Worm (Caenorhabditis elegans): Measurements from ENCODE around the gene ergi-1.

Gene ergi-1

DNA sequence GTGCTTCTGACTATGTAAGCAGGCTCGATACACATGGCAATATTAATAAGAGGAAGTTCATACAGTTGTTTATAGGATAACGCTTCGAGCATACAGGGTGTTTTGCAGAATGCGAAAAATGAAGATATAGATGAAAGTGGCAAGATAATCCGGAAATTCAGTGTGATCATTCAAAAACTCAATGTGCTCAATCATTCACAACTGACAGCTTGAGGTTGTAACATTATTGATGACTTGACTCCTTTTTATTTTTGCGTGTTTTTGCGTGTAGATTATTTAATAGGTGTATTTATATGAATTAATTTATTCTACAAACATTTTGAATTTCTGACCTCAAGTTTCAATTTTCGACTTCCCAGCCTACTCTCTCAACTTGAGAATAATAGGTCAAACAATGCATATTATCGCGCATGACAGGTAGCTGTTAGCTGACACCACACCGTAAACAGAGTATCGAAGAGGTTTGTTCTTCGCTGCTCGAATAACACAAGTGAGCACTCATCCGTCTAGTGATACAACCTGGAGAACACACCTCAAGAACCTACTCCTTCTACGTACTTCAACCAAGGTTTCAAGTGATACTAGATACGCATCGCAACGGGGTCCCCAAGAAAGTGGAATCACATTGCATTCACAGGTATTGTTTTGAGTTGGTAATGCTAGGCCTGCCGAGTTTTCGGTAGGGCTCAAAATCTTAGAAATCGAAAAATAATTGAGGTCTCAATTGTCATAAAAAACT is 12.3 kb upstream of the ergi-1 start:
- TF ChIP-seq unc-120 (tag; optimal IDR thresholded peaks at IDR 0.05; ENCODE audit: poor library complexity, severe bottlenecking) (no peak), pha-4 (tag; optimal IDR thresholded peaks at IDR 0.05) (peak; percentile 78), drap-1 (GFP tag; optimal IDR thresholded peaks at IDR 0.05) (no peak), nhr-2 (tag; optimal IDR thresholded peaks at IDR 0.05) (peak; percentile 48), unc-62 (GFP tag; optimal IDR thresholded peaks at IDR 0.05) (peak; percentile 68), M03D4.4 (tag; optimal IDR thresholded peaks at IDR 0.05) (no peak), elt-3 (tag; optimal IDR thresholded peaks at IDR 0.05) (no peak), sem-2 (GFP tag; optimal IDR thresholded peaks at IDR 0.05) (no peak), blmp-1 (tag; optimal IDR thresholded peaks at IDR 0.05) (no peak), mep-1 (tag; optimal IDR thresholded peaks at IDR 0.05) (no peak), elt-1 (tag; optimal IDR thresholded peaks at IDR 0.05; ENCODE audit: borderline replicate concordance, insufficient read depth) (no peak), ham-2 (GFP tag; optimal IDR thresholded peaks at IDR 0.05) (no peak), hlh-1 (tag; optimal IDR thresholded peaks at IDR 0.05) (no peak)

ce11 chrX:2046124-2046722 is 11.2 kb upstream of the ergi-1 start, which contains the start of gene igcm-4:
igcm-4 (minus strand) TSS chrX:2046360.
- TF ChIP-seq unc-62 (GFP tag; optimal IDR thresholded peaks at IDR 0.05) (peak; percentile 99), mls-2 (tag; optimal IDR thresholded peaks at IDR 0.05) (peak; percentile 37), ceh-39 (tag; optimal IDR thresholded peaks at IDR 0.05) (no peak), lin-32 (GFP tag; optimal IDR thresholded peaks at IDR 0.05) (peak; percentile 20), ham-2 (GFP tag; optimal IDR thresholded peaks at IDR 0.05) (peak; percentile 37), cnd-1 (tag; optimal IDR thresholded peaks at IDR 0.05) (peak; percentile 54), hlh-1 (tag; optimal IDR thresholded peaks at IDR 0.05) (peak; percentile 1), nhr-76 (tag; optimal IDR thresholded peaks at IDR 0.05) (no peak), lin-13 (tag; optimal IDR thresholded peaks at IDR 0.05) (peak; percentile 11), nhr-2 (tag; optimal IDR thresholded peaks at IDR 0.05) (peak; percentile 81), sptf-1 (tag; optimal IDR thresholded peaks at IDR 0.05) (peak; percentile 39), elt-3 (tag; optimal IDR thresholded peaks at IDR 0.05) (no peak), ces-1 (GFP tag; optimal IDR thresholded peaks at IDR 0.05) (peak; percentile 12), ceh-43 (GFP tag; optimal IDR thresholded peaks at IDR 0.05) (no peak), mab-5 (tag; optimal IDR thresholded peaks at IDR 0.05) (peak; percentile 82)

- TF ChIP-seq mab-5 (tag; optimal IDR thresholded peaks at IDR 0.05) = no peak
- TF ChIP-seq ces-1 (GFP tag; optimal IDR thresholded peaks at IDR 0.05) = peak; percentile 84
These were observed 10.5 kb upstream of the ergi-1 start for ce11 chrX:2045603-2046002.

DNA sequence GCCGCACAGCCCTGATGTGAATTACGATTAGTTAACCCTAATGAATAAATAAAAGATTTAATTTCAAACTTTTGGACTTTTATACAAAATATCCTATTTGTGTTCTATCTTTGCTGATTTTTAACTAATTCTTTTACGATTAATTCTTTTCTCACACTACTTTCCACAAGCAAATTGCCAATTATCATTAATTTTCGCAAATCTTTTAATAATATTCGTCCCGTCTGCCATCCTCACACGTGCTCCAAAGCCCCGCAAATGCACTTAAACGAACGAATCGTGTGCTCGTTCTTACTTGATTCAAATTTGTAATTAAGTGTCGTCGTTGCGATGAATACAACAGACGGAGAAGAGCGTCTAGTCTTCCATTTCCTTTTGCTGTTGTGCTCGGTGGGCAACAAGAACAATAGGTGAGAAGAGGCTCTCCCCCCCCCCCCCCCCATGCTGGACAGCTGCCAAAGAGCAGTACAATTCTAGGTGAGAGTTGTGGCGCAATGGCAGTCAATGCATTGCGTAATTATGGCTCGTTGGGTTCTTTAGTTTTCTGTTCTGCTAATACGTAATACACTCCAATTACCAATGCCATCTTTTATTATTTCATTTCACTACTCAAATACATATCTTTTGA is 9.6 kb upstream of the ergi-1 start:
- peak; percentile 49 for TF ChIP-seq sptf-1 (tag; optimal IDR thresholded peaks at IDR 0.05)
- TF ChIP-seq ztf-11 (tag; optimal IDR thresholded peaks at IDR 0.05) = peak; percentile 5
- peak; percentile 99 for TF ChIP-seq ces-1 (GFP tag; optimal IDR thresholded peaks at IDR 0.05)
- peak; percentile 83 for TF ChIP-seq mls-2 (tag; optimal IDR thresholded peaks at IDR 0.05)
- peak; percentile 49 for TF ChIP-seq ceh-43 (GFP tag; optimal IDR thresholded peaks at IDR 0.05)
- peak; percentile 6 for TF ChIP-seq hlh-1 (tag; optimal IDR thresholded peaks at IDR 0.05)
- TF ChIP-seq nhr-2 (tag; optimal IDR thresholded peaks at IDR 0.05) = peak; percentile 86
- no peak for TF ChIP-seq sem-2 (GFP tag; optimal IDR thresholded peaks at IDR 0.05)
- no peak for TF ChIP-seq pha-4 (tag; optimal IDR thresholded peaks at IDR 0.05)
- TF ChIP-seq elt-1 (tag; optimal IDR thresholded peaks at IDR 0.05; ENCODE audit: borderline replicate concordance, insufficient read depth) = no peak
- peak; percentile 57 for TF ChIP-seq lin-32 (GFP tag; optimal IDR thresholded peaks at IDR 0.05)
- peak; percentile 90 for TF ChIP-seq zip-8 (tag; optimal IDR thresholded peaks at IDR 0.05)
- peak; percentile 94 for TF ChIP-seq cnd-1 (tag; optimal IDR thresholded peaks at IDR 0.05)

ce11 chrX:2043224-2043623 is 8.2 kb upstream of the ergi-1 start:
- TF ChIP-seq sptf-1 (tag; optimal IDR thresholded peaks at IDR 0.05) (peak; percentile 70), lin-32 (GFP tag; optimal IDR thresholded peaks at IDR 0.05) (no peak), mep-1 (tag; optimal IDR thresholded peaks at IDR 0.05) (peak; percentile 14), lin-13 (tag; optimal IDR thresholded peaks at IDR 0.05) (no peak), nhr-76 (tag; optimal IDR thresholded peaks at IDR 0.05) (no peak), M03D4.4 (tag; optimal IDR thresholded peaks at IDR 0.05) (peak; percentile 55), drap-1 (GFP tag; optimal IDR thresholded peaks at IDR 0.05) (peak; percentile 28), cnd-1 (tag; optimal IDR thresholded peaks at IDR 0.05) (peak; percentile 44), elt-3 (tag; optimal IDR thresholded peaks at IDR 0.05) (no peak), ceh-39 (tag; optimal IDR thresholded peaks at IDR 0.05) (no peak), pha-4 (tag; optimal IDR thresholded peaks at IDR 0.05) (no peak), bed-3 (GFP tag; optimal IDR thresholded peaks at IDR 0.05) (no peak), mls-2 (tag; optimal IDR thresholded peaks at IDR 0.05) (peak; percentile 84), unc-120 (tag; optimal IDR thresholded peaks at IDR 0.05; ENCODE audit: poor library complexity, severe bottlenecking) (no peak), hlh-1 (tag; optimal IDR thresholded peaks at IDR 0.05) (no peak), tbx-8 (GFP tag; optimal IDR thresholded peaks at IDR 0.05) (no peak), ceh-43 (GFP tag; optimal IDR thresholded peaks at IDR 0.05) (peak; percentile 73), nhr-2 (tag; optimal IDR thresholded peaks at IDR 0.05) (no peak), ces-1 (GFP tag; optimal IDR thresholded peaks at IDR 0.05) (peak; percentile 65), unc-39 (tag; optimal IDR thresholded peaks at IDR 0.05) (no peak), ztf-11 (tag; optimal IDR thresholded peaks at IDR 0.05) (peak; percentile 36), nhr-237 (tag; optimal IDR thresholded peaks at IDR 0.05) (no peak), nhr-28 (tag; optimal IDR thresholded peaks at IDR 0.05) (no peak), flh-1 (GFP tag; optimal IDR thresholded peaks at IDR 0.05) (no peak), nhr-12 (tag; optimal IDR thresholded peaks at IDR 0.05) (no peak), blmp-1 (tag; optimal IDR thresholded peaks at IDR 0.05) (no peak), zip-8 (tag; optimal IDR thresholded peaks at IDR 0.05) (no peak), elt-1 (tag; optimal IDR thresholded peaks at IDR 0.05; ENCODE audit: borderline replicate concordance, insufficient read depth) (no peak), snpc-4 (tag; optimal IDR thresholded peaks at IDR 0.05) (no peak), sem-2 (GFP tag; optimal IDR thresholded peaks at IDR 0.05) (no peak)
